Worm (Caenorhabditis elegans) whole organism, L3 larva: ENCODE measurements around the gene F16G10.6.
A peak's percentile ranks its signal among the peaks of the same experiment; 100 is the strongest.

Source experiments
- R02D3.7 ChIP-seq: fragments of 150-350 bp; optimal IDR thresholded peaks from 2 replicates; lab custom pipeline; 2014; ENCODE audit warnings: missing biosample characterization, missing genetic modification characterization
- ZK546.5 ChIP-seq: sonication (generic microtip); optimal IDR thresholded peaks from 2 replicates; lab custom pipeline; 2017; ENCODE audit warnings: missing biosample characterization, missing genetic modification characterization
- ama-1 ChIP-seq: fragments of 150-350 bp; optimal IDR thresholded peaks from 2 replicates; lab custom pipeline; 2018
- ceh-9 ChIP-seq: sonication (generic microtip); optimal IDR thresholded peaks from 2 replicates; lab custom pipeline; 2018; ENCODE audit warnings: missing biosample characterization, missing genetic modification characterization
- daf-12 ChIP-seq: fragments of 150-350 bp; optimal IDR thresholded peaks from 2 replicates; lab custom pipeline; 2014; ENCODE audit warnings: missing biosample characterization, missing genetic modification reagents, missing genetic modification characterization
- egl-5 ChIP-seq: fragments of 150-350 bp; optimal IDR thresholded peaks from 2 replicates; lab custom pipeline; 2017; ENCODE audit warnings: missing biosample characterization, missing genetic modification reagents, missing genetic modification characterization, inconsistent platforms
- elt-1 ChIP-seq: fragments of 150-350 bp; optimal IDR thresholded peaks from 2 replicates; lab custom pipeline; 2014; ENCODE audit warnings: missing biosample characterization, missing genetic modification characterization
- elt-2 ChIP-seq: sonication (generic microtip); optimal IDR thresholded peaks from 2 replicates; lab custom pipeline; 2016; ENCODE audit warnings: missing genetic modification reagents, mild to moderate bottlenecking, missing genetic modification characterization, missing compliant biosample characterization
- fkh-10 ChIP-seq: sonication (generic microtip); optimal IDR thresholded peaks from 2 replicates; lab custom pipeline; 2017; ENCODE audit warnings: missing biosample characterization, missing genetic modification reagents, missing genetic modification characterization
- fkh-2 ChIP-seq: fragments of 150-350 bp; optimal IDR thresholded peaks from 2 replicates; lab custom pipeline; 2014; ENCODE audit warnings: missing biosample characterization, missing genetic modification reagents, missing genetic modification characterization
- hmg-11 ChIP-seq: sonication (generic microtip); optimal IDR thresholded peaks from 2 replicates; lab custom pipeline; 2016; ENCODE audit warnings: missing genetic modification characterization, missing compliant biosample characterization
- jun-1 ChIP-seq: fragments of 150-350 bp; optimal IDR thresholded peaks from 2 replicates; lab custom pipeline; 2014; ENCODE audit warnings: missing biosample characterization, missing genetic modification reagents, missing genetic modification characterization
- lin-39 ChIP-seq: fragments of 150-350 bp; optimal IDR thresholded peaks from 2 replicates; lab custom pipeline; 2018; ENCODE audit warnings: missing biosample characterization, missing genetic modification reagents, missing genetic modification characterization
- lsy-12 ChIP-seq: sonication (generic microtip); optimal IDR thresholded peaks from 2 replicates; lab custom pipeline; 2016; ENCODE audit warnings: mild to moderate bottlenecking, missing genetic modification characterization, missing compliant biosample characterization
- mdl-1 ChIP-seq: fragments of 150-350 bp; optimal IDR thresholded peaks from 2 replicates; lab custom pipeline; 2014; ENCODE audit warnings: missing biosample characterization, missing genetic modification characterization
- mml-1 ChIP-seq: fragments of 150-350 bp; sonication (generic microtip); optimal IDR thresholded peaks from 3 replicates; lab custom pipeline; 2014; ENCODE audit warnings: missing biosample characterization, missing genetic modification characterization
- nhr-11 ChIP-seq: fragments of 150-350 bp; optimal IDR thresholded peaks from 2 replicates; lab custom pipeline; 2014; ENCODE audit warnings: missing biosample characterization, missing genetic modification characterization
- nhr-12 ChIP-seq: fragments of 150-350 bp; optimal IDR thresholded peaks from 2 replicates; lab custom pipeline; 2014; ENCODE audit warnings: missing biosample characterization, missing genetic modification characterization
- nhr-237 ChIP-seq: fragments of 150-350 bp; optimal IDR thresholded peaks from 2 replicates; lab custom pipeline; 2014; ENCODE audit warnings: missing biosample characterization, missing genetic modification characterization
- nhr-25 ChIP-seq: sonication (generic microtip); optimal IDR thresholded peaks from 2 replicates; lab custom pipeline; 2017; ENCODE audit warnings: missing biosample characterization, missing genetic modification characterization
- nhr-43 ChIP-seq: sonication (generic microtip); optimal IDR thresholded peaks from 2 replicates; lab custom pipeline; 2016; ENCODE audit warnings: mild to moderate bottlenecking, missing genetic modification characterization, missing compliant biosample characterization; ENCODE audit not compliant: poor library complexity, severe bottlenecking
- nhr-76 ChIP-seq: fragments of 150-350 bp; sonication (generic microtip); optimal IDR thresholded peaks from 5 replicates; lab custom pipeline; 2014; ENCODE audit warnings: missing biosample characterization, missing genetic modification characterization
- nhr-77 ChIP-seq: fragments of 150-350 bp; optimal IDR thresholded peaks from 2 replicates; lab custom pipeline; 2014; ENCODE audit warnings: missing biosample characterization, missing genetic modification characterization
- pha-4 ChIP-seq: fragments of 150-350 bp; optimal IDR thresholded peaks from 2 replicates; lab custom pipeline; 2014; ENCODE audit warnings: missing biosample characterization, missing genetic modification reagents, missing genetic modification characterization
- pqm-1 ChIP-seq: fragments of 150-350 bp; optimal IDR thresholded peaks from 2 replicates; lab custom pipeline; 2017; ENCODE audit warnings: missing biosample characterization, missing genetic modification characterization, inconsistent platforms
- sea-2 ChIP-seq: fragments of 150-350 bp; sonication (generic microtip); optimal IDR thresholded peaks from 4 replicates; lab custom pipeline; 2014; ENCODE audit warnings: missing biosample characterization, missing genetic modification reagents, missing genetic modification characterization
- skn-1 ChIP-seq: fragments of 150-350 bp; optimal IDR thresholded peaks from 2 replicates; lab custom pipeline; 2014; ENCODE audit warnings: missing biosample characterization, missing genetic modification characterization
- tbx-2 ChIP-seq: sonication (generic microtip); optimal IDR thresholded peaks from 2 replicates; lab custom pipeline; 2016; ENCODE audit warnings: mild to moderate bottlenecking, missing genetic modification characterization, missing compliant biosample characterization
- unc-39 ChIP-seq: sonication (generic microtip); optimal IDR thresholded peaks from 4 replicates; lab custom pipeline; 2017; ENCODE audit warnings: missing biosample characterization, missing genetic modification characterization
- unc-62 ChIP-seq: fragments of 150-350 bp; sonication (generic microtip); optimal IDR thresholded peaks from 4 replicates; lab custom pipeline; 2014; ENCODE audit warnings: missing biosample characterization, missing genetic modification reagents, missing genetic modification characterization
- zag-1 ChIP-seq: fragments of 150-350 bp; optimal IDR thresholded peaks from 2 replicates; lab custom pipeline; 2014; ENCODE audit warnings: missing biosample characterization, missing genetic modification characterization
- ztf-4 ChIP-seq: fragments of 150-350 bp; optimal IDR thresholded peaks from 2 replicates; lab custom pipeline; 2014; ENCODE audit warnings: missing biosample characterization, missing genetic modification characterization

F16G10.6 gene

ce11 chrII:2377751-2378150, at the start of gene F16G10.6:
F16G10.6 (minus strand) TSS chrII:2377851.
- no peak for TF ChIP-seq R02D3.7 (tag; lab: Kevin White, UChicago)
- TF ChIP-seq nhr-43 (tag; lab: Kevin White, UChicago), result no peak
- no peak for TF ChIP-seq elt-1
- TF ChIP-seq nhr-11 (tag; lab: Kevin White, UChicago), result no peak
- TF ChIP-seq nhr-76, result no peak
- TF ChIP-seq ztf-4 (tag; lab: Kevin White, UChicago), result no peak
- TF ChIP-seq jun-1 (tag; lab: Kevin White, UChicago), result no peak
- TF ChIP-seq nhr-12 (tag; lab: Kevin White, UChicago), result no peak
- TF ChIP-seq mdl-1 (tag; lab: Kevin White, UChicago), result no peak

- TF ChIP-seq zag-1 (tag; lab: Kevin White, UChicago) (no peak), elt-2 (tag; lab: Kevin White, UChicago) (peak; percentile 6)
- TF ChIP-seq, all 47 proteins: peak for 1
Measured at ce11 chrII:2422427-2422826, 44.8 kb upstream of the F16G10.6 start.

- TF ChIP-seq pha-4 (tag; lab: Kevin White, UChicago) (no peak), nhr-76 (no peak), nhr-77 (tag; lab: Kevin White, UChicago) (no peak), zag-1 (tag; lab: Kevin White, UChicago) (no peak), nhr-43 (tag; lab: Kevin White, UChicago) (no peak), mdl-1 (tag; lab: Kevin White, UChicago) (no peak), lsy-12 (tag; lab: Kevin White, UChicago) (no peak), egl-5 (tag; lab: Kevin White, UChicago) (no peak), mml-1 (no peak), nhr-25 (tag; lab: Kevin White, UChicago) (no peak), fkh-2 (tag; lab: Kevin White, UChicago) (no peak), skn-1 (tag; lab: Kevin White, UChicago) (no peak), lin-39 (tag; lab: Kevin White, UChicago) (no peak), nhr-12 (tag; lab: Kevin White, UChicago) (no peak), daf-12 (tag; lab: Kevin White, UChicago) (no peak)
Measured at ce11 chrII:2421905-2422304, 44.3 kb upstream of the F16G10.6 start, which contains the start of gene F42G2.2. F42G2.2 (plus strand) TSS chrII:2422205.

- no peak for TF ChIP-seq unc-39
- no peak for TF ChIP-seq ZK546.5 (tag; lab: Kevin White, UChicago)
- TF ChIP-seq zag-1 (tag; lab: Kevin White, UChicago), result no peak
- TF ChIP-seq hmg-11 (tag; lab: Kevin White, UChicago), result no peak
- TF ChIP-seq skn-1 (tag; lab: Kevin White, UChicago), result no peak
- TF ChIP-seq pqm-1 (tag; lab: Kevin White, UChicago), result peak; percentile 57
- peak; percentile 36 for TF ChIP-seq pha-4 (tag; lab: Kevin White, UChicago)
- TF ChIP-seq elt-2 (tag; lab: Kevin White, UChicago), result peak; percentile 52
Measured at ce11 chrII:2421185-2421584, 43.5 kb upstream of the F16G10.6 start.

DNA sequence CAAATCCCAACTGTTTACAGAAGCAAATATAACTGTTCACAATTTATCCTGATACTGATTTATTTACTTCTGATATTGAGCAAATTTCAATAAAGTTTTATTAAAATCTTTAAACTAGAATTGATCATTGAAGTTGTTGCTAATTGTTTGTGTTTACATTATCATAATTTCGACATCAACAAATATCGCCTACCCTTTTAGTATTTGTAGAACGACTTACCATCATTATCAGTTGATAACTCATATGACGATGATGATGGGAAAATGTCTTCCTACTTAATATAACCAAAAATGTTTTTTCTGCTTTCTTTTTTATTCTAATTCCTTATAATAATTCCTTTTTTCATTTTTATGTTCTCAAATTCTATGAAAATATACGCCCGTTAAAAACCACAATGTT, 43.0 kb upstream of the F16G10.6 start:
- TF ChIP-seq mml-1 (no peak), ceh-9 (tag; lab: Kevin White, UChicago) (no peak), nhr-11 (tag; lab: Kevin White, UChicago) (no peak), R02D3.7 (tag; lab: Kevin White, UChicago) (no peak), egl-5 (tag; lab: Kevin White, UChicago) (no peak), pqm-1 (tag; lab: Kevin White, UChicago) (peak; percentile 24), zag-1 (tag; lab: Kevin White, UChicago) (no peak), daf-12 (tag; lab: Kevin White, UChicago) (no peak), ZK546.5 (tag; lab: Kevin White, UChicago) (no peak), fkh-2 (tag; lab: Kevin White, UChicago) (no peak), pha-4 (tag; lab: Kevin White, UChicago) (peak; percentile 62), unc-39 (no peak), elt-2 (tag; lab: Kevin White, UChicago) (peak; percentile 62), sea-2 (GFP tag; lab: Kevin White, UChicago) (no peak), nhr-25 (tag; lab: Kevin White, UChicago) (no peak), nhr-237 (tag; lab: Kevin White, UChicago) (no peak), fkh-10 (GFP tag; lab: Kevin White, UChicago) (no peak), lin-39 (tag; lab: Kevin White, UChicago) (no peak), ztf-4 (tag; lab: Kevin White, UChicago) (no peak)

ce11 chrII:2418836-2419235, 41.2 kb upstream of the F16G10.6 start, which contains the start of gene fbxc-20:
fbxc-20 (plus strand) TSS chrII:2419136.
- TF ChIP-seq tbx-2 (no peak), pha-4 (tag; lab: Kevin White, UChicago) (no peak), ama-1 (lab: Kevin White, UChicago) (no peak), nhr-25 (tag; lab: Kevin White, UChicago) (no peak), nhr-76 (no peak), unc-62 (GFP tag; lab: Kevin White, UChicago) (no peak), ZK546.5 (tag; lab: Kevin White, UChicago) (no peak), nhr-11 (tag; lab: Kevin White, UChicago) (no peak)
- TF ChIP-seq, all 47 proteins: peak for 0
